Fruit fly (Drosophila melanogaster) S2 (cell line): ENCODE data around the gene CG45067.

Source experiments
- CG8478 ChIP-seq: fragments of >200 bp; optimal IDR thresholded peaks from 2 replicates; lab custom pipeline; 2018
- CTCF ChIP-seq, 2 experiments: fragments of >200 bp; optimal IDR thresholded peaks; 2 replicates each; lab custom pipeline; 2018

dm6 chr3L:3127544-3127943 is 13.3 kb upstream of the CG45067 start, which contains the start of gene promL:
- no peak for TF ChIP-seq CTCF (optimal IDR thresholded peaks at IDR 0.05; lab: Kevin White, UChicago)
- TF ChIP-seq CG8478 (lab: Kevin White, UChicago), result no peak
